Worm (Caenorhabditis elegans) whole organism, young adult: Measurements from ENCODE around the gene F13H8.8.

ENCODE experiments used
- D2030.7 ChIP-seq: fragments of 200-800 bp; sonication (Bioruptor generic); IDR thresholded peaks from 2 replicates; pipeline ENCODE4 v1.3.6; 2022; ENCODE audit warnings: missing genetic modification reagents, missing genetic modification characterization, missing compliant biosample characterization
- F49E8.2 ChIP-seq: sonication (generic microtip); optimal IDR thresholded peaks from 3 replicates; lab custom pipeline; 2017; ENCODE audit warnings: missing genetic modification characterization, mild to moderate bottlenecking, missing compliant biosample characterization, antibody characterized with exemption, moderate library complexity; ENCODE audit not compliant: insufficient read depth
- ekl-4 ChIP-seq: fragments of 200-800 bp; sonication (Bioruptor generic); IDR thresholded peaks from 2 replicates; pipeline ENCODE4 v1.3.6; 2022; ENCODE audit warnings: missing genetic modification reagents, missing genetic modification characterization, missing compliant biosample characterization
- let-607 ChIP-seq, 2 experiments: fragments of 200-800 bp in 1 of 2; sonication (Bioruptor generic) in 1 of 2; sonication (generic microtip) in 1 of 2; optimal IDR thresholded peaks; 2 replicates each; lab custom pipeline; 2016 to 2018; ENCODE audit warnings: mild to moderate bottlenecking in 2 of 2, missing compliant biosample characterization in 2 of 2, missing genetic modification characterization in 2 of 2, moderate library complexity in 2 of 2, missing genotype in 1 of 2
- sea-2 ChIP-seq: fragments of 200-800 bp; sonication (Bioruptor generic); IDR thresholded peaks from 2 replicates; pipeline ENCODE4 v1.3.6; 2022; ENCODE audit warnings: missing genetic modification characterization, missing compliant biosample characterization
- snpc-3.4 ChIP-seq: sonication (generic microtip); optimal IDR thresholded peaks from 2 replicates; lab custom pipeline; 2017; ENCODE audit warnings: missing genetic modification characterization, mild to moderate bottlenecking, missing compliant biosample characterization, antibody characterized with exemption, moderate library complexity, missing genotype, missing genetic modification reagents

DNA sequence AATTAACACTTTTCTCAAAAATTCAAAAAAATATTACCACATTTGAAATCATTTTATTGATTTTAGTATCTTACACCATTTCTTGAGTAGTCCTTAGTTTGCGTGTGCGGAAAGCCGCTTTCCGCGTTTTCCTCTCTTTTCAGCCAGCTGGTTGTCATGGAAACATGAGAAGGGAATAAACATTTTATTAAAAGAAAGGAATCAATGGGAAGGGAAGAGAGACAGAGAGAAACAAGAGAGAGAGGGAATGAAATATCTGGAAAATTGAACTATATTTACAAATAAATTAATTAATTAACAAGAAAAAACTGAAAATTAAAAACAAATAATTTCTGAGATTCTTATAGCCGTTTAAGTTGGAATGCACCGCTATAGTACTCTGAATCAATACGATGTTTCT is 48.5 kb downstream of the F13H8.8 start, which contains the start of gene mks-2:
- TF ChIP-seq snpc-3.4 (no peak), let-607 (tag; optimal IDR thresholded peaks at IDR 0.05; lab: Kevin White, UChicago) (no peak), D2030.7 (GFP tag; lab: Robert Waterston, UW) (no peak), sea-2 (GFP tag; lab: Robert Waterston, UW) (no peak), ekl-4 (GFP tag; lab: Robert Waterston, UW) (no peak), F49E8.2 (no peak)
